Worm (Caenorhabditis elegans): Measurements from ENCODE around the gene F54B11.7.
A peak's percentile ranks its signal among the peaks of the same experiment; 100 is the strongest.

The F54B11.7 gene

ce11 chrX:13556066-13556465, 44.2 kb upstream of the F54B11.7 start, which contains the start of gene glb-20:
Gene glb-20 (minus strand): TSS chrX:13556166.
- TF ChIP-seq ztf-11 (tag; optimal IDR thresholded peaks at IDR 0.05), result no peak
- TF ChIP-seq pha-4 (tag; optimal IDR thresholded peaks at IDR 0.05), result no peak
- no peak for TF ChIP-seq eor-1 (tag; optimal IDR thresholded peaks at IDR 0.05)
- no peak for TF ChIP-seq nhr-43 (tag; optimal IDR thresholded peaks at IDR 0.05; ENCODE audit: poor library complexity, severe bottlenecking)
- TF ChIP-seq nhr-67 (tag; optimal IDR thresholded peaks at IDR 0.05), result no peak
- TF ChIP-seq aly-2 (tag; optimal IDR thresholded peaks at IDR 0.05), result no peak
- TF ChIP-seq mml-1 (tag; optimal IDR thresholded peaks at IDR 0.05), result no peak
- TF ChIP-seq pqm-1 (tag; optimal IDR thresholded peaks at IDR 0.05), result no peak
- TF ChIP-seq ama-1 (optimal IDR thresholded peaks at IDR 0.05), result no peak
- TF ChIP-seq ztf-4 (tag; optimal IDR thresholded peaks at IDR 0.05), result no peak
- TF ChIP-seq unc-62 (GFP tag; optimal IDR thresholded peaks at IDR 0.05), result no peak
- no peak for TF ChIP-seq hmg-11 (tag; optimal IDR thresholded peaks at IDR 0.05)
- no peak for TF ChIP-seq tbx-2 (tag; optimal IDR thresholded peaks at IDR 0.05)
- no peak for TF ChIP-seq lsy-12 (tag; optimal IDR thresholded peaks at IDR 0.05)
- TF ChIP-seq nhr-77 (tag; optimal IDR thresholded peaks at IDR 0.05), result no peak
- TF ChIP-seq unc-39 (tag; optimal IDR thresholded peaks at IDR 0.05), result no peak
- TF ChIP-seq ZK546.5 (tag; optimal IDR thresholded peaks at IDR 0.05), result no peak
- no peak for TF ChIP-seq snpc-4 (tag; optimal IDR thresholded peaks at IDR 0.05)
- TF ChIP-seq jun-1 (tag; optimal IDR thresholded peaks at IDR 0.05), result no peak

DNA sequence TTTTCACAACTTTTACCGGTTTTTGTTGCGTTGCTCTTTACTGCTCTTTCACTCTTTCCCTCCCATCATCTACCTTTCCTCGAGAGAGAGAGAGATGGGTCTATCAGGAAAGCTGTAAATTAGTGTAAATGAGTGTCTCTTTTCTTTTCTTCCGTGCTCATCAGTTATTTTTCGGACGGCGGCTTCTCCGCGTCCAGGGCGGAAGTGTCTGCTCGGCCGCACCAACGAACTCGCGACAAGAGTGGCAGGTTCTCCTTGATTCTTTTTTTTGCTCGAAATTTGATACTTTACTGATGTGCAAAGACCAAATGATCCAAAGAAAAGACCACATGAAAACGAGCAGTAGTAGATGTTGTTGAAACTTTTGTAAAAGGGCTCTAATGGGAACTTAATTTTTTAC, 41.6 kb upstream of the F54B11.7 start:
- TF ChIP-seq lin-39 (tag; optimal IDR thresholded peaks at IDR 0.05), result peak; percentile 2
- no peak for TF ChIP-seq sea-2 (GFP tag; optimal IDR thresholded peaks at IDR 0.05)

DNA sequence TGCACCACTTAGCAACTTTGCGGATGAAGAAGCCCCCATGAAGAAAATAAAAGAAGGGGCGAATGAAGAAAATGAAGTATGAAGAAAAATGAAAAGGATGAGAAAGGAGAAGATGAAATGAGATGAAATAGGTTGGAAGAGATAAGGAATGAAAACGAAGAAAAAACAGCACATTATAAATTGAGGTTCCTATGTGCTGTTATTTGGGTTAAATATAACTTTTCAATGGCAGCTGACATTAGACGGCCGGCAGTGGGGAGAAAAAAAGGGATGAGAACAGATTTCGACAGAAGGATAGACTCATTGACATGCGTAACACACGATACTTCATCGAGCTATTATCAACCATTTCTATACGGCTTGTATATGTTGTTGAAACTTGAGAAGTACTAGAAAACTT, 38.3 kb upstream of the F54B11.7 start:
- TF ChIP-seq snpc-4 (tag; optimal IDR thresholded peaks at IDR 0.05) (no peak), R02D3.7 (tag; optimal IDR thresholded peaks at IDR 0.05) (no peak), nhr-43 (tag; optimal IDR thresholded peaks at IDR 0.05; ENCODE audit: poor library complexity, severe bottlenecking) (no peak), pha-4 (tag; optimal IDR thresholded peaks at IDR 0.05) (no peak), nhr-67 (tag; optimal IDR thresholded peaks at IDR 0.05) (no peak), eor-1 (tag; optimal IDR thresholded peaks at IDR 0.05) (no peak), nhr-11 (tag; optimal IDR thresholded peaks at IDR 0.05) (no peak), unc-39 (tag; optimal IDR thresholded peaks at IDR 0.05) (no peak), ztf-4 (tag; optimal IDR thresholded peaks at IDR 0.05) (no peak), egl-27 (tag; optimal IDR thresholded peaks at IDR 0.05) (no peak), skn-1 (tag; optimal IDR thresholded peaks at IDR 0.05) (no peak), nhr-25 (tag; optimal IDR thresholded peaks at IDR 0.05) (no peak)

DNA sequence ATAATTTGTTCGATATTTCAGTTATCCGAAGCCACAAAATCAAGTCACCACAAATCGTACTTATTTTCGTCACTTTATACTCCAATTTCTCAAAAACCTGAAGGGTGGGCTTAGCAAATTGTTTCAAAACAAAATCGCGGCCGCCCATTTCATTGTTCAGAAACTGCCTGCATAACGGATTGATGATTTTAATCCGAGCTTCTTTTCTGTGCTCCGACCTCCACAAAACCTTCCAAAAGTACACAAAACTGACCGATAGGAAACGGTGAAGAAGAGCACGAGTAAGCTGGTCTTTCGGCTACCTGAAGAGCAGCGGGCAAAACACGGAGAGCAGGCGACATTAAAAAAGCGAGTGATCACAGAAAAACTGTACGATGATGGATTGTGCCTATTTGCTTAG, 33.8 kb upstream of the F54B11.7 start, which contains the start of gene R01E6.2:
R01E6.2 (minus strand) TSS at position 101 of the 400 bp plus-strand sequence.
- no peak for TF ChIP-seq fos-1 (tag; optimal IDR thresholded peaks at IDR 0.05)
- no peak for TF ChIP-seq nhr-76 (tag; optimal IDR thresholded peaks at IDR 0.05)
- no peak for TF ChIP-seq nhr-28 (tag; optimal IDR thresholded peaks at IDR 0.05)
- TF ChIP-seq elt-1 (tag; optimal IDR thresholded peaks at IDR 0.05), result no peak
- no peak for TF ChIP-seq nhr-12 (tag; optimal IDR thresholded peaks at IDR 0.05)

DNA sequence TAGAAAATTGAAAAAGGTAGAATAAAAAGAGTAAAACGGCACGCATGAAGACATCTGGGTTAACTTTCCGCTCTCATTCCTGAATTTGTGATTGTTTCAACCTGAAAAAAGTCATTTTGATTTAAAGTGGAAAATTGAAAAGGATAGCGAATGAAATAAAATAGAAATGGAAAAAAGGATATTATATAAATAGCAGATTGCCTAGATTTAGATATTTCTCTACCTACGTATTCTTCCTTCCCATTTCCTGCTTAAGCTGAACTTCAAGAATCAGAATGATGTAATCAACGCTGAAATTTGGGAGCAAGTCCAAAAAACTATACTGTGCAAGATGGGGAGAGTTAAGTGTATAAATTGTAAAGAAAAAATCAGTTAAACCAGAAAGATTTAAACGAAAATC, 30.4 kb upstream of the F54B11.7 start, which contains the start of gene R01E6.7:
R01E6.7 (minus strand) TSS at position 101 of the 400 bp plus-strand sequence.
- TF ChIP-seq jun-1 (tag; optimal IDR thresholded peaks at IDR 0.05) (no peak), ceh-28 (tag; optimal IDR thresholded peaks at IDR 0.05) (no peak), egl-27 (tag; optimal IDR thresholded peaks at IDR 0.05) (no peak), lsy-12 (tag; optimal IDR thresholded peaks at IDR 0.05) (no peak), ceh-9 (tag; optimal IDR thresholded peaks at IDR 0.05) (no peak), egl-5 (tag; optimal IDR thresholded peaks at IDR 0.05) (no peak), fkh-10 (GFP tag; optimal IDR thresholded peaks at IDR 0.05) (no peak), nhr-23 (tag; optimal IDR thresholded peaks at IDR 0.05) (no peak), pha-4 (tag; optimal IDR thresholded peaks at IDR 0.05) (no peak), elt-1 (tag; optimal IDR thresholded peaks at IDR 0.05) (no peak), nhr-25 (tag; optimal IDR thresholded peaks at IDR 0.05) (no peak), daf-12 (tag; optimal IDR thresholded peaks at IDR 0.05) (no peak), zag-1 (tag; optimal IDR thresholded peaks at IDR 0.05) (no peak), hmg-11 (tag; optimal IDR thresholded peaks at IDR 0.05) (no peak), ceh-82 (tag; optimal IDR thresholded peaks at IDR 0.05) (no peak)

Measured in whole organism, L3 larva.